Worm (Caenorhabditis elegans) whole organism, L1 larva: Measurements from ENCODE around the gene col-186.

Experiments
- ama-1 ChIP-seq: fragments of 150-350 bp; optimal IDR thresholded peaks from 2 replicates; lab custom pipeline; 2014
- blmp-1 ChIP-seq: fragments of 150-350 bp; optimal IDR thresholded peaks from 2 replicates; lab custom pipeline; 2014; ENCODE audit warnings: missing biosample characterization, missing genetic modification characterization
- ceh-8 ChIP-seq: fragments of 200-800 bp; sonication (Bioruptor generic); optimal IDR thresholded peaks from 2 replicates; lab custom pipeline; 2018; ENCODE audit warnings: mild to moderate bottlenecking, missing genetic modification characterization, moderate library complexity, missing compliant biosample characterization
- hpl-2 ChIP-seq: fragments of 150-350 bp; optimal IDR thresholded peaks from 2 replicates; lab custom pipeline; 2014; ENCODE audit warnings: missing biosample characterization, missing genetic modification reagents, missing genetic modification characterization
- irx-1 ChIP-seq: sonication (generic microtip); optimal IDR thresholded peaks from 2 replicates; lab custom pipeline; 2016; ENCODE audit warnings: missing genetic modification characterization, missing compliant biosample characterization
- isw-1 ChIP-seq: fragments of 200-800 bp; sonication (Bioruptor generic); IDR thresholded peaks from 2 replicates; pipeline ENCODE4 v1.3.6; 2022; ENCODE audit warnings: missing genetic modification characterization, missing compliant biosample characterization
- lin-39 ChIP-seq: fragments of 150-350 bp; optimal IDR thresholded peaks from 2 replicates; lab custom pipeline; 2014; ENCODE audit warnings: missing biosample characterization, missing genetic modification reagents, missing genetic modification characterization
- nhr-11 ChIP-seq: fragments of 150-350 bp; optimal IDR thresholded peaks from 2 replicates; lab custom pipeline; 2014; ENCODE audit warnings: missing biosample characterization, missing genetic modification characterization
- nhr-77 ChIP-seq: fragments of 150-350 bp; optimal IDR thresholded peaks from 2 replicates; lab custom pipeline; 2014; ENCODE audit warnings: missing biosample characterization, missing genetic modification characterization
- unc-130 ChIP-seq: fragments of 150-350 bp; optimal IDR thresholded peaks from 2 replicates; lab custom pipeline; 2017; ENCODE audit warnings: missing biosample characterization, missing genetic modification characterization, inconsistent platforms
- zag-1 ChIP-seq: fragments of 150-350 bp; optimal IDR thresholded peaks from 2 replicates; lab custom pipeline; 2014; ENCODE audit warnings: missing biosample characterization, missing genetic modification characterization

ce11 chrX:15997926-15998325 is 46.6 kb downstream of the col-186 start:
- TF ChIP-seq ceh-8 (GFP tag; lab: Kevin White, UChicago) (no peak), zag-1 (tag; lab: Kevin White, UChicago) (no peak), ama-1 (lab: Kevin White, UChicago) (no peak), nhr-77 (tag; lab: Kevin White, UChicago) (no peak), nhr-11 (tag; lab: Kevin White, UChicago) (no peak), irx-1 (tag; lab: Kevin White, UChicago) (no peak), hpl-2 (GFP tag; lab: Kevin White, UChicago) (no peak), lin-39 (tag; lab: Kevin White, UChicago) (no peak), unc-130 (no peak), isw-1 (GFP tag; lab: Robert Waterston, UW) (no peak), blmp-1 (tag; lab: Kevin White, UChicago) (no peak)
